Worm (Caenorhabditis elegans) whole organism, midembryonic: ENCODE measurements around the gene C27D6.11.

Experiments used
- flt-1 ChIP-seq: fragments of 200-800 bp; sonication (Bioruptor generic); IDR thresholded peaks from 2 replicates; pipeline ENCODE4 v1.3.6; 2022; ENCODE audit warnings: missing genetic modification characterization, missing compliant biosample characterization
- klf-2 ChIP-seq: fragments of 200-800 bp; sonication (Bioruptor generic); conservative IDR thresholded peaks from 2 replicates; pipeline ENCODE4 v1.3.6; 2022; ENCODE audit warnings: missing genetic modification reagents, missing genetic modification characterization, missing compliant biosample characterization

DNA sequence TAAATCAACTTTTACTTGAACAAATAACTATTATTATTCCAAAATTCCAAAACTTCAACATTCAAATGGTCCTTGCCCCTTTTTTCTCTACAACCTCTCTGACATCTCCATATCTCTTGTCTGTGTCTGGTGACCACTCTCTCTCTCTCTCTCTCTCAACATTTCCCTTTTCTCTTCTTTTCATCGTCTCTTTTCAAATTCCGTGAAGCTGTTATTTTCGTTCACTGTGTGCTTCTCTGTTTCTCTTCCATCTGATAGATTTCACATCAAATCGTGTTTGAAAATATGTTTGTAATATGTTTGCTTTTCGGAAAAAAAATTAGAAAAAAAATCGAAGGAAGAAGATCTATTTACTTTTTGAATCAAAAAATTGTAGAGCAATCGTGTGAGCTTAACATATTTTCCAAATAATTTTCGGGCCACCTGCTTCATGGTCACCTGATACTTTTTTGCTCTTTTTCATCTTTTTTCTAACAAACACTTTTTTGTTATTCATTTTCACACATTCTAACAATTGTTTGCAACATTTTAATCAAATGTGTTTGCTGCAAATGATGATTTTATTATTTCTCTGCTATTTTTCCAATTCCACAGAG is 40.1 kb upstream of the C27D6.11 start:
- no peak for TF ChIP-seq flt-1 (GFP tag; lab: Robert Waterston, UW)
- TF ChIP-seq klf-2 = no peak
